Worm (Caenorhabditis elegans) whole organism, mixed stage, embryonic: Measurements from ENCODE around the gene C08E3.14.

Experiments used
- lin-13 ChIP-seq: fragments of 150-350 bp; optimal IDR thresholded peaks from 2 replicates; lab custom pipeline; 2014; ENCODE audit warnings: missing biosample characterization, missing genetic modification characterization
- mep-1 ChIP-seq: fragments of 150-350 bp; optimal IDR thresholded peaks from 2 replicates; lab custom pipeline; 2017; ENCODE audit warnings: missing biosample characterization, missing genetic modification reagents, missing genetic modification characterization, inconsistent platforms
- nhr-237 ChIP-seq: fragments of 150-350 bp; optimal IDR thresholded peaks from 2 replicates; lab custom pipeline; 2014; ENCODE audit warnings: missing biosample characterization, missing genetic modification characterization
- nhr-28 ChIP-seq: fragments of 150-350 bp; optimal IDR thresholded peaks from 2 replicates; lab custom pipeline; 2014; ENCODE audit warnings: missing biosample characterization, missing genetic modification characterization
- pha-4 ChIP-seq: fragments of 150-350 bp; optimal IDR thresholded peaks from 2 replicates; lab custom pipeline; 2018; ENCODE audit warnings: missing biosample characterization, missing genetic modification reagents, missing genetic modification characterization
- unc-39 ChIP-seq: fragments of 150-350 bp; optimal IDR thresholded peaks from 2 replicates; lab custom pipeline; 2014; ENCODE audit warnings: missing biosample characterization, missing genetic modification characterization
- unc-62 ChIP-seq: fragments of 150-350 bp; optimal IDR thresholded peaks from 2 replicates; lab custom pipeline; 2014; ENCODE audit warnings: missing biosample characterization, missing genetic modification reagents, missing genetic modification characterization

- TF ChIP-seq mep-1 (tag; lab: Kevin White, UChicago) (no peak), pha-4 (tag; lab: Kevin White, UChicago) (no peak), nhr-237 (tag; lab: Kevin White, UChicago) (no peak), unc-39 (tag; lab: Kevin White, UChicago) (no peak), nhr-28 (tag; lab: Kevin White, UChicago) (no peak), unc-62 (GFP tag; lab: Kevin White, UChicago) (no peak), lin-13 (tag; lab: Kevin White, UChicago) (no peak)
These were observed 44.6 kb downstream of the C08E3.14 start, which contains the start of gene nhx-6 for ce11 chrII:1670260-1670879.
